Fruit fly (Drosophila melanogaster): ENCODE results near the gene pst.

DNA sequence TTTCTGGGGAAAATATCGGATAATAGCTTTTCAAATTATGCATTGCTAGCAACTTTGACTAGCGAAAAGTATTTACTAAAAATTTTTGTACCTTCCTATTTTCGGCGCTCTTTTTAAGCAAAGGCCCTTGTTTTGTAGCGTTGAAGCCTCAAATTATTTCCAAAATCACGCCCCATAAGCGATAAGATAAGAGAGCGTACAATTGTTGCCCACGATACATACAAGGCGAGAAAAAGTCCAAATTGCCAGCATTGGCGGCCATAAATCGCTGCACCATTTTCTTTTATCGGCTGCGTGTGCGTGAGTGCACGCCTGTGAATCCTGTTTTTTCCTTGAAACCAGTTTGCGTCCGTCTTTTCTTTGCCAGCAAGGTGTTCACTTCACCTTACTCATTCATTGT lies 11.2 kb upstream of the pst start:
- TF ChIP-seq CG8478 (optimal IDR thresholded peaks at IDR 0.05) = no peak
- no peak for TF ChIP-seq psq (optimal IDR thresholded peaks at IDR 0.05)
- no peak for TF ChIP-seq usp (GFP tag; optimal IDR thresholded peaks at IDR 0.05)

Data from whole organism.